Worm (Caenorhabditis elegans): ENCODE measurements around the gene nhr-155.

nhr-155 gene

ce11 chrV:576070-576469 lies 36.8 kb downstream of the nhr-155 start, which contains the start of gene K06H6.5:
Gene K06H6.5 (plus strand): TSS chrV:576370.
- TF ChIP-seq dao-5 (tag; optimal IDR thresholded peaks at IDR 0.05) (no peak), him-1 (tag; optimal IDR thresholded peaks at IDR 0.05) (no peak), W03F9.2 (tag; optimal IDR thresholded peaks at IDR 0.05) (no peak)

- TF ChIP-seq W03F9.2 (tag; optimal IDR thresholded peaks at IDR 0.05), result no peak
- no peak for TF ChIP-seq him-1 (tag; optimal IDR thresholded peaks at IDR 0.05)
- TF ChIP-seq dao-5 (tag; optimal IDR thresholded peaks at IDR 0.05), result no peak
Observed at ce11 chrV:576918-577317, 37.7 kb downstream of the nhr-155 start.

DNA sequence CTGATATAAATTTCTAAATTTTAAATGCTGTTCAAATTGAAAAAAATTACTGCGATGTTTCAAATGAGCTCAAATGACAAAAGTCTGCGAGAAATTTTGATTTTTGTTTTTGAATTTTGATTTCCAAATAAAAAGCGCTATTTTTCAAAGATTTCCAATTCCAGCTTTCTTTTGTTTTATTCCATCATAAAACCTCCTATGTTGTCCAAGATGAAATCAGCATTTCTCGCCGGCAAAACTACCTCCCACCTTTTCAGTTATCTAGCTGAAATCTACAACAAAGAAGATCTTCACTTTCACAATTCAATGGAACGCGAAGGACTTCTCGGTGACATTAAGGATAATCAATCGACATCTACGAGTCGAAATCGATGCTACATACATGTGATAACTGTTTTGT lies 39.7 kb downstream of the nhr-155 start, which contains the start of gene K06H6.4:
Gene K06H6.4 (plus strand): TSS at position 301 of the 400 bp plus-strand sequence.
- TF ChIP-seq W03F9.2 (tag; optimal IDR thresholded peaks at IDR 0.05) (no peak), him-1 (tag; optimal IDR thresholded peaks at IDR 0.05) (no peak)

ce11 chrV:581616-582015 lies 42.4 kb downstream of the nhr-155 start, which contains the start of gene nstp-7:
Gene nstp-7 (plus strand): TSS chrV:581916.
- TF ChIP-seq W03F9.2 (tag; optimal IDR thresholded peaks at IDR 0.05) (no peak), him-1 (tag; optimal IDR thresholded peaks at IDR 0.05) (no peak), dao-5 (tag; optimal IDR thresholded peaks at IDR 0.05) (no peak)

DNA sequence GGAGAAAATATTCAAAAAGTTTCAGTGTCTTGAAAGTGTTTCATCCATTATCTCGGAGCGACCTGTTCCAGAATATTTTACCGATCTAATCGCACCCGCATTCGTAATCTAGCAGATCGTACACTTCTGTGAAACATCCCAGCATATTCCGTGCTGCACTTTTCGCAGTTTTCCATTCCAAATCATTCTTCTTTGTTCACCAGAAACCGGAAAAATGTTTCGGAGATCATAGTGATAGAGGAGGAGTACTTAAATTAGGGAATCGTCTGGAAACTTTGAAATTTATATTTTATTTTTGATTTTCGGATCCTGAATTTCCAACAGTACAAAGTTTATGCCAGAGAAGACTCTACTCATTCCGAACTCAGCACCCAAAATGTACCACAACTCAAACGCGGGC lies 46.2 kb downstream of the nhr-155 start, which contains the start of gene K06H6.2:
Gene K06H6.2 (plus strand): TSS at position 301 of the 400 bp plus-strand sequence.
- TF ChIP-seq him-1 (tag; optimal IDR thresholded peaks at IDR 0.05) (no peak), W03F9.2 (tag; optimal IDR thresholded peaks at IDR 0.05) (no peak), dao-5 (tag; optimal IDR thresholded peaks at IDR 0.05) (no peak)

ce11 chrV:587818-588217 lies 48.6 kb downstream of the nhr-155 start, which contains the start of gene K06H6.1:
Gene K06H6.1 (plus strand): TSS chrV:588118.
- TF ChIP-seq him-1 (tag; optimal IDR thresholded peaks at IDR 0.05), result no peak

DNA sequence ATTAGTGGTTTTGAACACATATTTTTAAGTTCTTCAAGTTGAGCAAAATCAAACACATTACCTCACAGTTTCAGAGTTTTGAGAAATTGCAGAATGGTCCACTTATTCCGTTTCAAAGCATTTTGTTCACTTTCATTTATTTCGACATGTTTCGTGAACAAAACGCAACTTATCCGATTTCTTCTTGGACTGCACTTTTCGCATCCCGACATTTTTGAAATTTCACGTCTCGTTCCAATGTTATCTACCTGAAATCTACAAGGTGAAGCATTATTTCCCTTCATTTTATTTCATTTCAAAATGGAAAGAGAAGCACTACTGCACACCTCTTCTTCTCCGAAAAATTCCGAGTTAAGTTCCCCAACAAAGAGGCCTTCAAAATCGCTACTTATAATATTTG lies 50.9 kb downstream of the nhr-155 start, which contains the start of gene ZK488.6:
Gene ZK488.6 (plus strand): TSS at position 301 of the 400 bp plus-strand sequence.
- TF ChIP-seq W03F9.2 (tag; optimal IDR thresholded peaks at IDR 0.05) (no peak), him-1 (tag; optimal IDR thresholded peaks at IDR 0.05) (no peak), dao-5 (tag; optimal IDR thresholded peaks at IDR 0.05) (no peak)

Measured in whole organism, L4/young adult.